Fruit fly (Drosophila melanogaster): Measurements from ENCODE around the gene CG11786.

DNA sequence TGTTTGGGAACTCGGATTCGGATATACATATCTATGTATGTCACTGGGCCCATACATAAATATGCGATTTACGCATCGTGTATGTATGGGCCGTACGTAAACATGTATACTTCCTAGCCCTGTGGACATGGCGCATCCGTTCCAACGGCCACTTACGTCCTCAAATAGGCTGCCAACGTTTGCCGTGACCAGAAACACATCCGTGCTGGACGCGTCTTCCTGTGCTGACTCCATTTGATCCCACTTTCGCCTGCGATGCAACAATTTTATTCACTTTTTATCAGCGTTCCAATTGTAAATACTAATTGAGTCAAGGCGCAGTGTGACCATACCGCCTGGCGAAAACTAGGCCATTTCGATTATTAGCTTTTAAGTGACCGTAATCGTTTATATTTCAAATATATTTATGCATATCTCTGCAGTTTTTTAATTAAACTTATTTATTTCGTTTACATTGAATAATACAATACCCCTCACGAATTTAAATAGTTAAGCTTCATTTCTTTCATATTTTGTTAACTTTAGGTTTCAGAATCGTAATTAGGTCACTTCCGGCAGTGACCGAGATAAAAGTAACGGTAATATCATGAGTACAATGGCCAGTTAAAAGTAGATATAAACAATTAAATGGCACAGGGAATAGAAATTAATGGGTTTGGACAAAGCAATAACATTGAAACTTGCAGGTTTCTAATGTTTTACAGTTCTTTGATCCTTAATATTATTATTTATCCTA lies 1.1 kb upstream of the CG11786 start, which contains the start of gene 5PtaseI:
- no peak for TF ChIP-seq cnc (optimal IDR thresholded peaks at IDR 0.05)
- peak; percentile 86 for TF ChIP-seq tj (GFP tag; optimal IDR thresholded peaks at IDR 0.05)
- TF ChIP-seq CG7045 (GFP tag; optimal IDR thresholded peaks at IDR 0.05): no peak
- TF ChIP-seq CG7101 (tag; optimal IDR thresholded peaks at IDR 0.05): no peak
- TF ChIP-seq Clk (GFP tag; optimal IDR thresholded peaks at IDR 0.05): no peak
- TF ChIP-seq Mnt (GFP tag; optimal IDR thresholded peaks at IDR 0.05): no peak
- no peak for TF ChIP-seq pad (GFP tag; optimal IDR thresholded peaks at IDR 0.05)
- TF ChIP-seq CG1620 (GFP tag; optimal IDR thresholded peaks at IDR 0.05): no peak
